Worm (Caenorhabditis elegans) whole organism, late embryonic: ENCODE data around the gene srh-193.

ENCODE experiments used
- C08G9.2 ChIP-seq: sonication (generic microtip); optimal IDR thresholded peaks from 2 replicates; lab custom pipeline; 2016; ENCODE audit warnings: mild to moderate bottlenecking, missing genetic modification characterization, moderate library complexity, missing compliant biosample characterization
- F13H6.1 ChIP-seq: sonication (generic microtip); optimal IDR thresholded peaks from 2 replicates; lab custom pipeline; 2016; ENCODE audit warnings: missing genetic modification characterization, missing compliant biosample characterization
- K09A11.1 ChIP-seq: sonication (generic microtip); optimal IDR thresholded peaks from 2 replicates; lab custom pipeline; 2017; ENCODE audit warnings: antibody characterized with exemption, mild to moderate bottlenecking, missing genetic modification characterization, missing compliant biosample characterization; ENCODE audit not compliant: insufficient read depth
- Y22D7AL.16 ChIP-seq: sonication (generic microtip); optimal IDR thresholded peaks from 2 replicates; lab custom pipeline; 2016; ENCODE audit warnings: missing genetic modification characterization, missing compliant biosample characterization
- ceh-18 ChIP-seq: sonication (generic microtip); optimal IDR thresholded peaks from 2 replicates; lab custom pipeline; 2016; ENCODE audit warnings: missing genetic modification characterization, missing compliant biosample characterization
- ceh-19 ChIP-seq: fragments of 200-800 bp; sonication (Bioruptor generic); optimal IDR thresholded peaks from 2 replicates; lab custom pipeline; 2018; ENCODE audit warnings: mild to moderate bottlenecking, missing genetic modification characterization, missing compliant biosample characterization
- ceh-2 ChIP-seq: sonication (generic microtip); optimal IDR thresholded peaks from 2 replicates; lab custom pipeline; 2016; ENCODE audit warnings: missing genotype, missing genetic modification characterization, missing compliant biosample characterization
- ceh-22 ChIP-seq: sonication (generic microtip); optimal IDR thresholded peaks from 2 replicates; lab custom pipeline; 2017; ENCODE audit warnings: missing biosample characterization, missing genetic modification characterization
- ceh-31 ChIP-seq: sonication (generic microtip); optimal IDR thresholded peaks from 2 replicates; lab custom pipeline; 2016; ENCODE audit warnings: missing genetic modification characterization, missing compliant biosample characterization
- ceh-34 ChIP-seq: sonication (generic microtip); optimal IDR thresholded peaks from 2 replicates; lab custom pipeline; 2016; ENCODE audit warnings: mild to moderate bottlenecking, missing genetic modification characterization, missing compliant biosample characterization
- ceh-48 ChIP-seq: sonication (generic microtip); optimal IDR thresholded peaks from 2 replicates; lab custom pipeline; 2016; ENCODE audit warnings: missing genetic modification characterization, inconsistent platforms, missing compliant biosample characterization
- ceh-6 ChIP-seq: fragments of 200-800 bp; sonication (Bioruptor generic); optimal IDR thresholded peaks from 2 replicates; lab custom pipeline; 2018; ENCODE audit warnings: mild to moderate bottlenecking, missing genetic modification characterization, missing compliant biosample characterization
- che-1 ChIP-seq: sonication (generic microtip); optimal IDR thresholded peaks from 2 replicates; lab custom pipeline; 2016; ENCODE audit warnings: mild to moderate bottlenecking, missing genetic modification characterization, missing compliant biosample characterization
- dve-1 ChIP-seq: sonication (generic microtip); optimal IDR thresholded peaks from 2 replicates; lab custom pipeline; 2017; ENCODE audit warnings: antibody characterized with exemption, mild to moderate bottlenecking, missing genetic modification characterization, missing compliant biosample characterization
- elt-4 ChIP-seq: sonication (generic microtip); optimal IDR thresholded peaks from 2 replicates; lab custom pipeline; 2016; ENCODE audit warnings: missing genetic modification characterization, missing compliant biosample characterization
- eyg-1 ChIP-seq: sonication (generic microtip); optimal IDR thresholded peaks from 2 replicates; lab custom pipeline; 2016; ENCODE audit warnings: missing genotype, missing genetic modification characterization, missing compliant biosample characterization
- fax-1 ChIP-seq: sonication (generic microtip); optimal IDR thresholded peaks from 2 replicates; lab custom pipeline; 2016; ENCODE audit warnings: missing genotype, missing genetic modification characterization, missing compliant biosample characterization
- hlh-13 ChIP-seq: fragments of 200-800 bp; sonication (Bioruptor generic); optimal IDR thresholded peaks from 2 replicates; lab custom pipeline; 2018; ENCODE audit warnings: mild to moderate bottlenecking, missing genetic modification characterization, missing compliant biosample characterization
- hlh-15 ChIP-seq: sonication (generic microtip); optimal IDR thresholded peaks from 2 replicates; lab custom pipeline; 2016; ENCODE audit warnings: missing genetic modification characterization, missing compliant biosample characterization
- hlh-30 ChIP-seq: sonication (generic microtip); optimal IDR thresholded peaks from 2 replicates; lab custom pipeline; 2017; ENCODE audit warnings: antibody characterized with exemption, missing genetic modification characterization, missing compliant biosample characterization; ENCODE audit not compliant: insufficient read depth
- hlh-6 ChIP-seq: sonication (generic microtip); optimal IDR thresholded peaks from 2 replicates; lab custom pipeline; 2016; ENCODE audit warnings: missing genotype, missing genetic modification characterization, missing compliant biosample characterization
- hlh-8 ChIP-seq: sonication (generic microtip); optimal IDR thresholded peaks from 2 replicates; lab custom pipeline; 2016; ENCODE audit warnings: missing genotype, missing genetic modification characterization, missing compliant biosample characterization
- mec-3 ChIP-seq: sonication (generic microtip); optimal IDR thresholded peaks from 2 replicates; lab custom pipeline; 2016; ENCODE audit warnings: borderline replicate concordance, missing genetic modification characterization, missing compliant biosample characterization
- nfya-1 ChIP-seq: sonication (generic microtip); optimal IDR thresholded peaks from 2 replicates; lab custom pipeline; 2017; ENCODE audit warnings: missing genetic modification characterization, mild to moderate bottlenecking, missing compliant biosample characterization, antibody characterized with exemption, moderate library complexity
- nhr-11 ChIP-seq: fragments of 150-350 bp; optimal IDR thresholded peaks from 2 replicates; lab custom pipeline; 2014; ENCODE audit warnings: missing biosample characterization, missing genetic modification characterization
- pag-3 ChIP-seq: sonication (generic microtip); optimal IDR thresholded peaks from 2 replicates; lab custom pipeline; 2016; ENCODE audit warnings: missing compliant biosample characterization, missing genetic modification characterization, borderline replicate concordance
- pax-1 ChIP-seq: fragments of 150-350 bp; optimal IDR thresholded peaks from 2 replicates; lab custom pipeline; 2014; ENCODE audit warnings: missing biosample characterization, missing genetic modification characterization
- pha-2 ChIP-seq: sonication (generic microtip); optimal IDR thresholded peaks from 2 replicates; lab custom pipeline; 2017; ENCODE audit warnings: mild to moderate bottlenecking, missing genetic modification characterization, missing compliant biosample characterization
- pqm-1 ChIP-seq: sonication (generic microtip); optimal IDR thresholded peaks from 2 replicates; lab custom pipeline; 2016; ENCODE audit warnings: missing genetic modification characterization, missing compliant biosample characterization
- pros-1 ChIP-seq: fragments of 150-350 bp; optimal IDR thresholded peaks from 2 replicates; lab custom pipeline; 2014; ENCODE audit warnings: missing biosample characterization, missing genetic modification reagents, missing genetic modification characterization
- rnt-1 ChIP-seq: sonication (generic microtip); optimal IDR thresholded peaks from 2 replicates; lab custom pipeline; 2016; ENCODE audit warnings: missing genetic modification characterization, missing compliant biosample characterization
- sdc-2 ChIP-seq: sonication (generic microtip); optimal IDR thresholded peaks from 2 replicates; lab custom pipeline; 2016; ENCODE audit warnings: missing genotype, missing genetic modification characterization, missing compliant biosample characterization
- tbx-2 ChIP-seq: sonication (generic microtip); optimal IDR thresholded peaks from 2 replicates; lab custom pipeline; 2016; ENCODE audit warnings: missing genetic modification characterization, missing compliant biosample characterization
- ttx-3 ChIP-seq: sonication (generic microtip); optimal IDR thresholded peaks from 2 replicates; lab custom pipeline; 2016; ENCODE audit warnings: missing genetic modification reagents, missing genetic modification characterization, missing compliant biosample characterization
- unc-55 ChIP-seq: sonication (generic microtip); optimal IDR thresholded peaks from 2 replicates; lab custom pipeline; 2017; ENCODE audit warnings: missing biosample characterization, missing genetic modification reagents, missing genetic modification characterization
- unc-86 ChIP-seq: sonication (generic microtip); optimal IDR thresholded peaks from 2 replicates; lab custom pipeline; 2016; ENCODE audit warnings: missing genetic modification characterization, missing compliant biosample characterization

srh-193 gene

ce11 chrV:4326841-4327240 is 36.8 kb upstream of the srh-193 start, which contains the start of gene D2063.1:
Gene D2063.1 (plus strand): TSS chrV:4327121.
- peak; percentile 49 for TF ChIP-seq unc-55 (GFP tag; lab: Kevin White, UChicago)
- TF ChIP-seq elt-4 (tag; lab: Kevin White, UChicago): no peak

- TF ChIP-seq sdc-2 (tag; lab: Kevin White, UChicago): no peak
- no peak for TF ChIP-seq unc-86
- TF ChIP-seq hlh-30 (tag; lab: Kevin White, UChicago): no peak
- no peak for TF ChIP-seq hlh-8 (tag; lab: Kevin White, UChicago)
These were observed 35.4 kb upstream of the srh-193 start, which contains the start of gene nhr-125 for ce11 chrV:4325415-4325814. Gene nhr-125 (minus strand): TSS chrV:4325515.

- TF ChIP-seq pax-1 (no peak), hlh-15 (tag; lab: Kevin White, UChicago) (no peak), hlh-13 (GFP tag; lab: Kevin White, UChicago) (no peak), nhr-11 (no peak), hlh-30 (tag; lab: Kevin White, UChicago) (no peak), mec-3 (tag; lab: Kevin White, UChicago) (no peak), eyg-1 (tag; lab: Kevin White, UChicago) (no peak), ceh-22 (no peak), ceh-2 (tag; lab: Kevin White, UChicago) (no peak), nfya-1 (tag; lab: Kevin White, UChicago) (no peak), pha-2 (no peak), pqm-1 (tag; lab: Kevin White, UChicago) (no peak), tbx-2 (tag; lab: Kevin White, UChicago) (no peak), Y22D7AL.16 (tag; lab: Kevin White, UChicago) (no peak), che-1 (tag; lab: Kevin White, UChicago) (no peak), ceh-18 (no peak), pag-3 (no peak), fax-1 (tag; lab: Kevin White, UChicago) (no peak), F13H6.1 (no peak), C08G9.2 (tag; lab: Kevin White, UChicago) (no peak)
These were observed 32.7 kb upstream of the srh-193 start, which contains the start of gene R02D1.2 for ce11 chrV:4322706-4323105. Gene R02D1.2 (minus strand): TSS chrV:4322806.

ce11 chrV:4319867-4320266 is 29.9 kb upstream of the srh-193 start, which contains the start of gene ZC132.9:
Gene ZC132.9 (minus strand): TSS chrV:4319967.
- TF ChIP-seq ceh-19: no peak
- TF ChIP-seq pros-1 (tag; lab: Kevin White, UChicago): no peak

DNA sequence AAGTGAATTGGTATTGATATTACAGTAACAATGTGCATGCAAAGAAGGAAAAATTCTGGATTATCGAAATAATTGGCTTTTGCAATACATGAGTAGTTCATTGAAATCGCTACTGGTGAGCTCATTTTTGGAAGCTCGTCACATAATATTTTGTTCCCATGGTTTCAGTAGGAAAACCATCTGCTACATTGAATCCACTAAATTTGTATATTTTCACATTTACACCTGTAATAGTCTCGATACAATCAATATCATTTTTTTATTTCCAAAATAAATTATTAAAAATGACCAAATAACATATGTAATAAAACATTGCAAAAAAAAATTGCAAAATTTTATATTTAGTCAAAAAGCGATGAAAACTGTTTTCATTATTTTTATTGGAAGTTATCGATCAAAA is 25.1 kb upstream of the srh-193 start, which contains the start of gene srh-192:
Gene srh-192 (minus strand): TSS at position 101 of the 400 bp plus-strand sequence.
- TF ChIP-seq che-1 (tag; lab: Kevin White, UChicago) (no peak), ceh-2 (tag; lab: Kevin White, UChicago) (no peak), ceh-31 (tag; lab: Kevin White, UChicago) (no peak), mec-3 (tag; lab: Kevin White, UChicago) (no peak), rnt-1 (tag; lab: Kevin White, UChicago) (no peak), ceh-18 (no peak), C08G9.2 (tag; lab: Kevin White, UChicago) (no peak), hlh-8 (tag; lab: Kevin White, UChicago) (no peak), K09A11.1 (no peak), dve-1 (tag; lab: Kevin White, UChicago) (no peak), unc-55 (GFP tag; lab: Kevin White, UChicago) (no peak), ceh-34 (tag; lab: Kevin White, UChicago) (no peak), ceh-48 (tag; lab: Kevin White, UChicago) (no peak), ceh-6 (GFP tag; lab: Kevin White, UChicago) (no peak), hlh-6 (tag; lab: Kevin White, UChicago) (no peak), ttx-3 (tag; lab: Kevin White, UChicago) (no peak)
